Worm (Caenorhabditis elegans) whole organism, L2 larva: ENCODE data around the gene Y48D7A.1.
A peak's percentile ranks its signal among the peaks of the same experiment; 100 is the strongest.

Source experiments
- C34F6.9 ChIP-seq: fragments of 150-350 bp; optimal IDR thresholded peaks from 2 replicates; lab custom pipeline; 2014; ENCODE audit warnings: missing biosample characterization, missing genetic modification characterization
- F13H6.1 ChIP-seq: sonication (generic microtip); optimal IDR thresholded peaks from 2 replicates; lab custom pipeline; 2016; ENCODE audit warnings: missing genetic modification characterization, missing compliant biosample characterization
- Y55F3AM.14 ChIP-seq: fragments of 200-800 bp; sonication (Bioruptor generic); optimal IDR thresholded peaks from 2 replicates; lab custom pipeline; 2018; ENCODE audit warnings: mild to moderate bottlenecking, missing genetic modification characterization, missing compliant biosample characterization
- ZK546.5 ChIP-seq: sonication (generic microtip); optimal IDR thresholded peaks from 2 replicates; lab custom pipeline; 2017; ENCODE audit warnings: missing biosample characterization, missing genetic modification characterization
- alr-1 ChIP-seq: fragments of 150-350 bp; optimal IDR thresholded peaks from 2 replicates; lab custom pipeline; 2014; ENCODE audit warnings: missing biosample characterization, missing genetic modification characterization
- ama-1 ChIP-seq: fragments of 150-350 bp; optimal IDR thresholded peaks from 2 replicates; lab custom pipeline; 2018; ENCODE audit warnings: inconsistent platforms
- blmp-1 ChIP-seq: sonication (generic microtip); optimal IDR thresholded peaks from 2 replicates; lab custom pipeline; 2017; ENCODE audit warnings: missing genetic modification characterization, mild to moderate bottlenecking, missing compliant biosample characterization, antibody characterized with exemption, moderate library complexity; ENCODE audit not compliant: insufficient read depth
- crh-2 ChIP-seq: sonication (generic microtip); optimal IDR thresholded peaks from 2 replicates; lab custom pipeline; 2017; ENCODE audit warnings: missing biosample characterization, missing genetic modification characterization
- dmd-4 ChIP-seq: sonication (generic microtip); optimal IDR thresholded peaks from 2 replicates; lab custom pipeline; 2017; ENCODE audit warnings: missing biosample characterization, missing genetic modification characterization
- egl-27 ChIP-seq: sonication (generic microtip); optimal IDR thresholded peaks from 3 replicates; lab custom pipeline; 2017; ENCODE audit warnings: missing biosample characterization, missing genetic modification reagents, missing genetic modification characterization
- elt-3 ChIP-seq: sonication (generic microtip); optimal IDR thresholded peaks from 2 replicates; lab custom pipeline; 2017; ENCODE audit warnings: missing biosample characterization, missing genetic modification characterization
- fos-1 ChIP-seq: fragments of 150-350 bp; optimal IDR thresholded peaks from 2 replicates; lab custom pipeline; 2014; ENCODE audit warnings: missing biosample characterization, missing genetic modification characterization
- lin-11 ChIP-seq: fragments of 150-350 bp; sonication (generic microtip); optimal IDR thresholded peaks from 2 replicates; lab custom pipeline; 2014; ENCODE audit warnings: missing biosample characterization, missing genetic modification characterization, inconsistent platforms, mixed read lengths
- lin-39 ChIP-seq: fragments of 150-350 bp; optimal IDR thresholded peaks from 2 replicates; lab custom pipeline; 2014; ENCODE audit warnings: missing biosample characterization, missing genetic modification reagents, missing genetic modification characterization
- lsy-2 ChIP-seq, 2 experiments: fragments of 150-350 bp in 1 of 2; sonication (generic microtip) in 1 of 2; optimal IDR thresholded peaks; 2 replicates each; lab custom pipeline; 2014 to 2017; ENCODE audit warnings: missing biosample characterization in 2 of 2, missing genetic modification characterization in 2 of 2
- mab-5 ChIP-seq: fragments of 150-350 bp; optimal IDR thresholded peaks from 2 replicates; lab custom pipeline; 2014; ENCODE audit warnings: missing biosample characterization, missing genetic modification characterization
- mdl-1 ChIP-seq, 2 experiments: fragments of 150-350 bp in 1 of 2; sonication (generic microtip) in 1 of 2; optimal IDR thresholded peaks; 2 replicates each; lab custom pipeline; 2017; ENCODE audit warnings: missing biosample characterization in 2 of 2, missing genetic modification characterization in 2 of 2
- nhr-12 ChIP-seq: fragments of 150-350 bp; optimal IDR thresholded peaks from 2 replicates; lab custom pipeline; 2014; ENCODE audit warnings: missing biosample characterization, missing genetic modification characterization
- nhr-129 ChIP-seq: fragments of 150-350 bp; optimal IDR thresholded peaks from 2 replicates; lab custom pipeline; 2014; ENCODE audit warnings: missing biosample characterization, missing genetic modification characterization
- nhr-237 ChIP-seq: fragments of 150-350 bp; optimal IDR thresholded peaks from 2 replicates; lab custom pipeline; 2014; ENCODE audit warnings: missing biosample characterization, missing genetic modification characterization
- nhr-25 ChIP-seq: fragments of 150-350 bp; sonication (generic microtip); optimal IDR thresholded peaks from 3 replicates; lab custom pipeline; 2014; ENCODE audit warnings: missing biosample characterization, missing genetic modification characterization
- sem-4 ChIP-seq: fragments of 150-350 bp; optimal IDR thresholded peaks from 2 replicates; lab custom pipeline; 2014; ENCODE audit warnings: missing biosample characterization, missing genetic modification reagents, missing genetic modification characterization
- skn-1 ChIP-seq: sonication (generic microtip); optimal IDR thresholded peaks from 2 replicates; lab custom pipeline; 2017; ENCODE audit warnings: missing biosample characterization, missing genetic modification characterization
- sma-9 ChIP-seq, 2 experiments: fragments of 150-350 bp in 1 of 2; sonication (generic microtip) in 1 of 2; optimal IDR thresholded peaks; 2 replicates each; lab custom pipeline; 2014 to 2016; ENCODE audit warnings: missing genetic modification characterization in 2 of 2, mild to moderate bottlenecking in 1 of 2, missing biosample characterization in 1 of 2, missing compliant biosample characterization in 1 of 2, missing genetic modification reagents in 1 of 2, moderate library complexity in 1 of 2
- snpc-4 ChIP-seq: fragments of 150-350 bp; optimal IDR thresholded peaks from 2 replicates; lab custom pipeline; 2014; ENCODE audit warnings: missing biosample characterization, missing genetic modification characterization
- unc-55 ChIP-seq: fragments of 150-350 bp; sonication (generic microtip); optimal IDR thresholded peaks from 3 replicates; lab custom pipeline; 2014; ENCODE audit warnings: missing biosample characterization, missing genetic modification reagents, missing genetic modification characterization
- zag-1 ChIP-seq: fragments of 150-350 bp; optimal IDR thresholded peaks from 2 replicates; lab custom pipeline; 2014; ENCODE audit warnings: missing biosample characterization, missing genetic modification characterization
- ztf-11 ChIP-seq: sonication (generic microtip); optimal IDR thresholded peaks from 2 replicates; lab custom pipeline; 2017; ENCODE audit warnings: missing biosample characterization, missing genetic modification characterization
- ztf-4 ChIP-seq: fragments of 150-350 bp; optimal IDR thresholded peaks from 2 replicates; lab custom pipeline; 2014; ENCODE audit warnings: missing biosample characterization, missing genetic modification characterization

Gene Y48D7A.1

DNA sequence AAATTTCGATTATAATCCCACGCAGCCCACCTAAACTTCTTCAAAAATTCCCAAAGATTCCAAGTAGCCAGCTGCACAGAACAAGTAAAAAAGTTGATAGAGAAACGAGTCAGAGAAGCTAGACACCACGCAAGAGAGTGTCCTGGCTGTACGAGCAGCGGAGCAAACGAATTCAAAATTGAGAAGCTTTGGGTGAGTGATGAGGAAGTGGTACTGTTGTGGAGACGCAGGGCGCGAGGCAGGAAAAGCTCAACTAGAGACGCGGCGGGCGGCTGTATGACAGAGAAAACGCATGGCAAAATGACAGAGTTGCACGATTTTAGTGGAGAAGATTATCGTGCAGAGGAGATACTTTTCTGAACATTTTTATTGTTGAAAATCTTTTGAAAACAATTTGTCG, 39.9 kb downstream of the Y48D7A.1 start:
- TF ChIP-seq unc-55 (GFP tag; lab: Kevin White, UChicago) (peak; percentile 78), F13H6.1 (tag; lab: Kevin White, UChicago) (peak; percentile 76), C34F6.9 (tag; lab: Kevin White, UChicago) (peak; percentile 58), mdl-1 (tag; optimal IDR thresholded peaks at IDR 0.05; lab: Kevin White, UChicago) (peak; percentile 37 to 46), zag-1 (peak; percentile 28), sma-9 (GFP tag; optimal IDR thresholded peaks at IDR 0.05; lab: Kevin White, UChicago) (peak; percentile 61), sma-9 (tag; optimal IDR thresholded peaks at IDR 0.05; lab: Kevin White, UChicago) (no peak), ama-1 (lab: Kevin White, UChicago) (no peak), nhr-129 (peak; percentile 78), lsy-2 (tag; optimal IDR thresholded peaks at IDR 0.05; lab: Kevin White, UChicago) (peak in 1 of 2 experiments; percentile 60), sem-4 (tag; lab: Kevin White, UChicago) (peak; percentile 30), fos-1 (tag; lab: Kevin White, UChicago) (peak; percentile 70), lin-11 (tag; lab: Kevin White, UChicago) (peak; percentile 47), blmp-1 (tag; lab: Kevin White, UChicago) (no peak), Y55F3AM.14 (no peak), crh-2 (peak; percentile 49), elt-3 (tag; lab: Kevin White, UChicago) (no peak), mab-5 (peak; percentile 41), ztf-11 (tag; lab: Kevin White, UChicago) (no peak), egl-27 (peak; percentile 56)

DNA sequence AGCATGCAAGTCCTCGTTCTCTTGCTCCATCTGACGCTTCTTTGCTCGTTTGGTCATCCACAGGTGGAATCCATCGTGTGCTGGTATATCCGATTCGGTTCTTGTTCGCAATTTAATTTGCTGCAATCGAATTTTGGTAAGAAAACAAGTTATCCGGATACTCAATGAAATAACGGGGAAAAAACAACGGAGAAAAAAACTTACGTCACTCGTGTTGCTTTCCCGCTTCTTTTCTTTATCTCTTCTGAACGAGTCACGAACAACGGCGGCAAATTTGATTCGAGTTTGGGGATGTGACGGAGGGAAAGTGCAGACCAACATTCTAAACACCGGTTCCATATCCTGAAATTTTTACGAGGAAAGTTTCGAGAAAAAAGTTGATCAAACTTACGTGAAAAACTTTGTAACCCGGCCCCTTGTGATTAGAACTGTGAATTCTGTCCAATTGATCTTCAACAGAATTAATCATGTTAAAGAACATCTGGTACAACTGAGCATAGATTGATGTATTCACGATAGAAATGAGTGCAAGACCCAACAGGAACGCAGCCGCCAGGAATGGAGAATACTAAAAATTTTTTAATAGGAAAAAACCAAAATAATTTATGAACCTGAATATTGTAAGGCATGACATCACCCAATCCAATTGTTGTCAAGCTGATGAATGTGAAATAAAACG, 42.2 kb downstream of the Y48D7A.1 start:
- TF ChIP-seq snpc-4 (tag; lab: Kevin White, UChicago) = no peak

DNA sequence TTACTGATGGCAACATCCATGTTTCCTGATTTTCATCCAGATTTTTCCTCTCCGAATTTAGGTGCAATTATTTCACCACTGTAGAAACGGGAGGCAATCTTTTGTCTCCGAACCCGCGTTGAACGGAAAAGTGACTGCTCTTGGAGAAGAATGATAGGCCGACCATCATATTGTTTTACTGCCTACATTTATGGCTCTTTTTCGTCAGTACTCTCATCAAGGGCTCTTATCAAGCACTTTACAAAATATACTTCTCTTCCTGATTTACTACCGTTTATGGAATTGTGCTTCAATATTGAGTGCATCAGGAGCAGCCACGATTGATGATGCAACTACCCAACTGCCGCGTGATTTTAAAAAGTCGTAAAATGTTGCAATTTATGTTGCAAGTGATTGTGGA, 45.1 kb downstream of the Y48D7A.1 start:
- TF ChIP-seq sma-9 (GFP tag; optimal IDR thresholded peaks at IDR 0.05; lab: Kevin White, UChicago) (peak; percentile 27), sma-9 (tag; optimal IDR thresholded peaks at IDR 0.05; lab: Kevin White, UChicago) (no peak), snpc-4 (tag; lab: Kevin White, UChicago) (no peak)
- TF ChIP-seq, all 48 proteins: peak for 1

DNA sequence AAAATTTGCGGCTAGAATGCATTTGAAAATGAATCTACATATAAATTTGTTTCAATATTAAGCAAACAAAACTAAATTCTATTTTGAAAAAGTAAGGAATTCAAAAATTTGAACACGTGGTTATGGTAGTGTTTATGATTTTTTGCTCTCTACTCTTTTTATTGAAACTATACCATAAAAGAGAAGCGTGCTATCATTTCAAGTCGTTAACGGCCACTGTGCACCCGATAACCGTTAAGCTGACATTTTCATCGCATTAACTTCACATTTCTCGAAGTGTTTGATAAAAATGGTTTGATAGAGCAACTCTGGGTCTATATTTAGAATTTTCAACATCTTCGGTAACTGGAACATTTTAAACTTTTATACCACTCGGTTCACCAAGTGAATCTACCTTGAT, 45.5 kb downstream of the Y48D7A.1 start, which contains the start of gene twk-26:
Gene twk-26 (minus strand): TSS at position 23 of the 400 bp plus-strand sequence.
- TF ChIP-seq alr-1 (tag; lab: Kevin White, UChicago) (no peak), zag-1 (no peak), sma-9 (GFP tag; optimal IDR thresholded peaks at IDR 0.05; lab: Kevin White, UChicago) (peak; percentile 43), sma-9 (tag; optimal IDR thresholded peaks at IDR 0.05; lab: Kevin White, UChicago) (no peak), sem-4 (tag; lab: Kevin White, UChicago) (no peak), F13H6.1 (tag; lab: Kevin White, UChicago) (no peak), nhr-12 (tag; lab: Kevin White, UChicago) (no peak), crh-2 (no peak), dmd-4 (tag; lab: Kevin White, UChicago) (no peak), ztf-4 (tag; lab: Kevin White, UChicago) (no peak), ZK546.5 (tag; lab: Kevin White, UChicago) (no peak), fos-1 (tag; lab: Kevin White, UChicago) (peak; percentile 37), skn-1 (tag; lab: Kevin White, UChicago) (no peak)
- TF ChIP-seq, all 48 proteins: peak for 2

DNA sequence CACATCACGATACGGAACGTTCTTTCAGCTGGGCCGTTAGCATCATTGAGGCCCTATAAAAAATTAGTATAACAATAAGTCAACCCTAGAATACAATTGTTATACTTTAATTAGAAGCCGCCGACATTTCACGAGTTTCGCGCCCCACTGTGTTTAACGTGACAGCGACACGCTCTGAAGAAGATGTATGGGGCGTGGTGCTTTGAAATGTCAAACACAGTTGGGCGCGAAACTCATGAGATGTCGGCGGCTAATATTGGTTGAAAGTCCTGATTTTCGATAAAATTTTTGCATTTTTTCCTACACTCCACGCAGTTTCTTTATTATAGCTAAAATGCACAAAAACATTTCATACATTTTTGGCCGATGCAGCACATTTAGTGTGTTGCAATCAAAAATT, 46.8 kb downstream of the Y48D7A.1 start:
- TF ChIP-seq snpc-4 (tag; lab: Kevin White, UChicago) = peak; percentile 32
- TF ChIP-seq lin-39 = no peak

DNA sequence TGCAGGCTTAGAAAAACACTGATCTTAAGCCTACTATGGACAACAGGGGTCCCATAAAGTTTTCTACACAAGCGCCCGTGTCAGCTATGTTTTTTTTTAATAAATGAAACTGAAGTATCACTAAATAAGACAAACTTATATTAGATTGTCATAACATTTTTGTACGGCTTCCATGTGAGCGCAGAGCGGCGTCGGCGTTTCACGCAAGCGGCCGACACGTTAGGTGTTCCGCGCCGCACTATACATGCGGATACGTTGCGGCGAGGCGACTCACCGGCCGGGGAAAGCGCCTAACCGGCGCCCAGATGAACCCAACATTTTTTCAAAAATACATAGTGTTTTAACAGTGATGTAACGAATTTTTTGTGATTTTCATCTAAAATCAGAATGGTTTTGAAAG, 48.4 kb downstream of the Y48D7A.1 start:
- TF ChIP-seq sma-9 (GFP tag; optimal IDR thresholded peaks at IDR 0.05; lab: Kevin White, UChicago) (no peak), sma-9 (tag; optimal IDR thresholded peaks at IDR 0.05; lab: Kevin White, UChicago) (no peak), ama-1 (lab: Kevin White, UChicago) (no peak), crh-2 (no peak), fos-1 (tag; lab: Kevin White, UChicago) (no peak), blmp-1 (tag; lab: Kevin White, UChicago) (no peak), nhr-237 (tag; lab: Kevin White, UChicago) (no peak), nhr-12 (tag; lab: Kevin White, UChicago) (no peak), nhr-25 (tag; lab: Kevin White, UChicago) (no peak)
